Fruit fly (Drosophila melanogaster) whole organism, pupa: Measurements from ENCODE around the gene CG6283.

ENCODE experiments used
- CG10348 ChIP-seq: fragments of 200-800 bp; sonication (Bioruptor generic); IDR thresholded peaks from 2 replicates; pipeline ENCODE4 v1.3.6; 2022; ENCODE audit warnings: missing biosample characterization, missing genetic modification characterization
- CG12605 ChIP-seq: fragments of 200-800 bp; sonication (Bioruptor generic); IDR thresholded peaks from 2 replicates; pipeline ENCODE4 v1.3.6; 2022; ENCODE audit warnings: missing biosample characterization, missing genetic modification characterization
- CG13204 ChIP-seq: fragments of 200-800 bp; sonication (Bioruptor generic); optimal IDR thresholded peaks from 2 replicates; lab custom pipeline; 2018; ENCODE audit warnings: missing biosample characterization, mild to moderate bottlenecking, missing genetic modification characterization, moderate library complexity
- CG14655 ChIP-seq: fragments of 200-800 bp; sonication (Bioruptor generic); optimal IDR thresholded peaks from 3 replicates; lab custom pipeline; 2017; ENCODE audit warnings: mild to moderate bottlenecking, missing biosample characterization, missing genetic modification reagents, missing genetic modification characterization
- CG15710 ChIP-seq: fragments of 200-800 bp; sonication (Bioruptor generic); optimal IDR thresholded peaks from 2 replicates; lab custom pipeline; 2018; ENCODE audit warnings: missing biosample characterization, mild to moderate bottlenecking, missing genetic modification characterization, moderate library complexity
- CG17806 ChIP-seq: fragments of 200-800 bp; sonication (Bioruptor generic); optimal IDR thresholded peaks from 2 replicates; lab custom pipeline; 2018; ENCODE audit warnings: missing biosample characterization, mild to moderate bottlenecking, missing genetic modification characterization, moderate library complexity
- CG32121 ChIP-seq: fragments of 200-800 bp; sonication (Bioruptor generic); IDR thresholded peaks from 2 replicates; pipeline ENCODE4 v1.3.6; 2022; ENCODE audit warnings: missing biosample characterization, missing genetic modification characterization
- CG34367 ChIP-seq: fragments of 200-800 bp; sonication (Bioruptor generic); optimal IDR thresholded peaks from 2 replicates; lab custom pipeline; 2018; ENCODE audit warnings: missing biosample characterization, mild to moderate bottlenecking, missing genetic modification characterization
- CG4496 ChIP-seq: fragments of 200-800 bp; sonication (Bioruptor generic); IDR thresholded peaks from 3 replicates; pipeline ENCODE4 v1.3.6; 2022; ENCODE audit warnings: missing biosample characterization, missing genetic modification characterization
- CG8159 ChIP-seq: fragments of 200-800 bp; sonication (Bioruptor generic); optimal IDR thresholded peaks from 3 replicates; lab custom pipeline; 2018; ENCODE audit warnings: missing biosample characterization, mild to moderate bottlenecking, missing genetic modification characterization, moderate library complexity
- CG8301 ChIP-seq: fragments of 200-800 bp; sonication (Bioruptor generic); optimal IDR thresholded peaks from 2 replicates; lab custom pipeline; 2018; ENCODE audit warnings: missing biosample characterization, mild to moderate bottlenecking, missing genetic modification characterization
- CG9948 ChIP-seq: fragments of 200-800 bp; sonication (Bioruptor generic); optimal IDR thresholded peaks from 2 replicates; lab custom pipeline; 2018; ENCODE audit warnings: missing biosample characterization, mild to moderate bottlenecking, missing genetic modification characterization, moderate library complexity
- D1 ChIP-seq: fragments of 200-800 bp; sonication (Bioruptor generic); optimal IDR thresholded peaks from 2 replicates; lab custom pipeline; 2018; ENCODE audit warnings: missing biosample characterization, mild to moderate bottlenecking, missing genetic modification characterization, moderate library complexity
- EcR ChIP-seq: fragments of 200-800 bp; sonication (Bioruptor generic); optimal IDR thresholded peaks from 3 replicates; lab custom pipeline; 2019; ENCODE audit warnings: missing biosample characterization, missing genetic modification characterization, mild to moderate bottlenecking, moderate library complexity, missing genetic modification reagents
- Ets98B ChIP-seq: fragments of 200-800 bp; sonication (Bioruptor generic); IDR thresholded peaks from 2 replicates; pipeline ENCODE4 v1.3.6; 2022; ENCODE audit warnings: missing biosample characterization, missing genetic modification characterization
- Pif1A ChIP-seq: fragments of 200-800 bp; sonication (Bioruptor generic); optimal IDR thresholded peaks from 3 replicates; lab custom pipeline; 2016; ENCODE audit warnings: missing biosample characterization, missing genetic modification characterization
- Pif1B ChIP-seq: fragments of 200-800 bp; sonication (Bioruptor generic); optimal IDR thresholded peaks from 3 replicates; lab custom pipeline; 2016; ENCODE audit warnings: missing biosample characterization, missing genetic modification characterization
- Snoo ChIP-seq: fragments of 200-800 bp; sonication (Bioruptor generic); optimal IDR thresholded peaks from 3 replicates; lab custom pipeline; 2017; ENCODE audit warnings: missing biosample characterization, mild to moderate bottlenecking, missing genetic modification characterization, inconsistent platforms
- fd96Ca ChIP-seq: fragments of 200-800 bp; sonication (Bioruptor generic); IDR thresholded peaks from 3 replicates; pipeline ENCODE4 v1.3.6; 2022; ENCODE audit warnings: missing biosample characterization, missing genetic modification characterization
- gl ChIP-seq: fragments of 200-800 bp; sonication (Bioruptor generic); optimal IDR thresholded peaks from 2 replicates; lab custom pipeline; 2018; ENCODE audit warnings: missing biosample characterization, mild to moderate bottlenecking, missing genetic modification characterization
- rn ChIP-seq: fragments of 200-800 bp; sonication (Bioruptor generic); IDR thresholded peaks from 2 replicates; pipeline ENCODE4 v1.3.6; 2022; ENCODE audit warnings: missing biosample characterization, missing genetic modification characterization

The CG6283 gene

dm6 chr3R:26988412-26988981, 32.7 kb downstream of the CG6283 start, which contains the start of gene CG31075:
TSS of gene CG31075 (minus strand) at chr3R:26988517.
- peak; percentile 68 for TF ChIP-seq CG34367 (tag; lab: Kevin White, UChicago)
- TF ChIP-seq fd96Ca (GFP tag; lab: Robert Waterston, UW), result peak; percentile 88
- no peak for TF ChIP-seq CG13204 (GFP tag; lab: Kevin White, UChicago)
- TF ChIP-seq CG32121 (GFP tag; lab: Robert Waterston, UW), result peak; percentile 91
- peak; percentile 84 for TF ChIP-seq D1 (tag; lab: Kevin White, UChicago)
- TF ChIP-seq CG14655 (GFP tag; lab: Kevin White, UChicago), result peak; percentile 86
- TF ChIP-seq gl (tag; lab: Kevin White, UChicago), result peak; percentile 73
- TF ChIP-seq Pif1B, result peak; percentile 90
- peak; percentile 87 for TF ChIP-seq CG9948
- TF ChIP-seq EcR (GFP tag; lab: Kevin White, UChicago), result peak; percentile 60
- TF ChIP-seq Ets98B (GFP tag; lab: Robert Waterston, UW), result peak; percentile 93
- peak; percentile 94 for TF ChIP-seq CG8159 (tag; lab: Kevin White, UChicago)
- TF ChIP-seq CG17806 (tag; lab: Kevin White, UChicago), result peak; percentile 95
- TF ChIP-seq Snoo (tag; lab: Kevin White, UChicago), result peak; percentile 82
- peak; percentile 93 for TF ChIP-seq Pif1A (GFP tag; lab: Kevin White, UChicago)
- TF ChIP-seq CG10348 (GFP tag; lab: Robert Waterston, UW), result peak; percentile 73
- TF ChIP-seq CG12605 (GFP tag; lab: Robert Waterston, UW), result peak; percentile 98
- TF ChIP-seq rn (GFP tag; lab: Robert Waterston, UW), result peak; percentile 77
- TF ChIP-seq CG15710 (tag; lab: Kevin White, UChicago), result peak; percentile 85
- peak; percentile 88 for TF ChIP-seq CG8301 (tag; lab: Kevin White, UChicago)
- peak; percentile 98 for TF ChIP-seq CG4496 (GFP tag; lab: Robert Waterston, UW)

dm6 chr3R:26987455-26987854, 33.7 kb downstream of the CG6283 start:
- TF ChIP-seq CG13204 (GFP tag; lab: Kevin White, UChicago), result no peak

DNA sequence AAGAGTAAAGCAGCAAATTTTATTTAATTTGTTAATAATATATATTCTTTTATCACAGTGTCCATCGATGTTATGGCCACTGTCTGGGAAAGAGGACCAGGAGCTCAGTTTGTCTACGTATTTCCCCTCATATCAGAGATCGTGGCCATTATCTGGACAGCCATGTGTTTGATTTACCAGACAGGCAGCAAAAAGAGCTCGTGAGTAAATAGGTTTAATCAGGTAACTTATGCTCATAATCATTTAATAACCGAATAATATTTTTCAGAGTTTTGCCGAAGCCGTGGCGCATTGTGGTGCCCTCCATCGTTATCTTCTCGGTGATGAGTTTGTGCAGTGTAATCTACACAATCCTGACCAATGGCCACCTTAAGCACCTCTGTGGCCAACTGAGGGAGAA, 36.7 kb downstream of the CG6283 start:
- TF ChIP-seq gl (tag; lab: Kevin White, UChicago) (no peak), CG4496 (GFP tag; lab: Robert Waterston, UW) (no peak), CG10348 (GFP tag; lab: Robert Waterston, UW) (no peak), Ets98B (GFP tag; lab: Robert Waterston, UW) (no peak), CG15710 (tag; lab: Kevin White, UChicago) (no peak), CG14655 (GFP tag; lab: Kevin White, UChicago) (no peak)

DNA sequence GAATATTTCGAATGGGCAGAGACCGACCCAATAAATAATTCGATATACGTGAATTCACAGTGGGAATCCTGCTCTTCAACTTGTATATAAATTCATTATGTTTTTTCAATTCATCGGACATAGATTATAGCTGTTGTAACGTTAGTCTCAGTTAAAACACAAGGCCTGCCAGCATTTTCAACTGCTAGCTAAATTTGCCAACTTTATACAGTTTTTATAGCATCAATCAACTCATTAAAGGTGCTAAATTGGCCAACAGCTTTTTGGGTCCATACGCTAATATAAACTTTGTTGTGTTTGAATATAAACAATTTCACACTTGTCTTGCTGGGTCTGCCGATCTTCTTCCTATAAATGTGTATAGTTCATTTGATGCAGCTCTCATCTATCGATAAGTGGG, 39.1 kb downstream of the CG6283 start:
- TF ChIP-seq CG34367 (tag; lab: Kevin White, UChicago) (no peak), D1 (tag; lab: Kevin White, UChicago) (no peak), Ets98B (GFP tag; lab: Robert Waterston, UW) (no peak), fd96Ca (GFP tag; lab: Robert Waterston, UW) (no peak), Pif1A (GFP tag; lab: Kevin White, UChicago) (no peak)

dm6 chr3R:26980282-26980691, 40.9 kb downstream of the CG6283 start:
- TF ChIP-seq CG9948 (no peak), CG32121 (GFP tag; lab: Robert Waterston, UW) (0 out of 2 replicates have a peak, but pooled peaks have one; percentile 17), EcR (GFP tag; lab: Kevin White, UChicago) (peak; percentile 65), Pif1A (GFP tag; lab: Kevin White, UChicago) (no peak), Pif1B (no peak), gl (tag; lab: Kevin White, UChicago) (no peak), CG14655 (GFP tag; lab: Kevin White, UChicago) (no peak), CG4496 (GFP tag; lab: Robert Waterston, UW) (no peak), CG10348 (GFP tag; lab: Robert Waterston, UW) (no peak), CG12605 (GFP tag; lab: Robert Waterston, UW) (peak; percentile 59), CG17806 (tag; lab: Kevin White, UChicago) (no peak), CG34367 (tag; lab: Kevin White, UChicago) (no peak), CG15710 (tag; lab: Kevin White, UChicago) (no peak), rn (GFP tag; lab: Robert Waterston, UW) (no peak), fd96Ca (GFP tag; lab: Robert Waterston, UW) (no peak), Snoo (tag; lab: Kevin White, UChicago) (no peak), CG13204 (GFP tag; lab: Kevin White, UChicago) (no peak), Ets98B (GFP tag; lab: Robert Waterston, UW) (peak; percentile 30; the same call in 1 of the 2 replicates), D1 (tag; lab: Kevin White, UChicago) (no peak)
- TF ChIP-seq, all 21 proteins: peak for 4

dm6 chr3R:26978241-26978640, 42.9 kb downstream of the CG6283 start, which contains the start of the genes CG14253 and CG46313:
TSS of gene CG14253 (plus strand) at chr3R:26978541.
TSS of gene CG46313 (plus strand) at chr3R:26978541.
- no peak for TF ChIP-seq CG32121 (GFP tag; lab: Robert Waterston, UW)
- no peak for TF ChIP-seq CG17806 (tag; lab: Kevin White, UChicago)
- no peak for TF ChIP-seq CG10348 (GFP tag; lab: Robert Waterston, UW)
- TF ChIP-seq rn (GFP tag; lab: Robert Waterston, UW), result no peak
- no peak for TF ChIP-seq EcR (GFP tag; lab: Kevin White, UChicago)
- TF ChIP-seq CG15710 (tag; lab: Kevin White, UChicago), result no peak
- no peak for TF ChIP-seq Pif1A (GFP tag; lab: Kevin White, UChicago)
- TF ChIP-seq Ets98B (GFP tag; lab: Robert Waterston, UW), result no peak
- TF ChIP-seq CG12605 (GFP tag; lab: Robert Waterston, UW), result no peak
- TF ChIP-seq CG8159 (tag; lab: Kevin White, UChicago), result no peak
- TF ChIP-seq CG8301 (tag; lab: Kevin White, UChicago), result no peak
- no peak for TF ChIP-seq CG9948
